Fruit fly (Drosophila melanogaster) whole organism, adult: ENCODE data around the gene NijC.

ENCODE experiments used
- CG11617 ChIP-seq: fragments of 200-800 bp; sonication (Bioruptor generic); optimal IDR thresholded peaks from 2 replicates; lab custom pipeline; 2017; ENCODE audit warnings: mild to moderate bottlenecking, missing biosample characterization, missing genetic modification reagents, missing genetic modification characterization
- CG12768 ChIP-seq: fragments of 200-800 bp; sonication (Bioruptor generic); optimal IDR thresholded peaks from 2 replicates; lab custom pipeline; 2017; ENCODE audit warnings: missing biosample characterization, missing genetic modification characterization, mild to moderate bottlenecking, moderate library complexity, missing genetic modification reagents
- CG14711 ChIP-seq: fragments of 200-800 bp; sonication (Bioruptor generic); optimal IDR thresholded peaks from 2 replicates; lab custom pipeline; 2018; ENCODE audit warnings: missing biosample characterization, mild to moderate bottlenecking, missing genetic modification characterization, moderate library complexity
- CG1620 ChIP-seq: fragments of 200-800 bp; sonication (Bioruptor generic); optimal IDR thresholded peaks from 2 replicates; lab custom pipeline; 2016; ENCODE audit warnings: missing biosample characterization, missing genetic modification characterization
- CG33017 ChIP-seq: fragments of 200-800 bp; sonication (Bioruptor generic); optimal IDR thresholded peaks from 2 replicates; lab custom pipeline; 2018; ENCODE audit warnings: missing biosample characterization, mild to moderate bottlenecking, missing genetic modification characterization, moderate library complexity
- CG5204 ChIP-seq: fragments of 200-800 bp; sonication (Bioruptor generic); optimal IDR thresholded peaks from 2 replicates; lab custom pipeline; 2016; ENCODE audit warnings: missing biosample characterization, missing genetic modification characterization
- CG7045 ChIP-seq: fragments of 200-800 bp; sonication (Bioruptor generic); optimal IDR thresholded peaks from 2 replicates; lab custom pipeline; 2017; ENCODE audit warnings: missing biosample characterization, mild to moderate bottlenecking, missing genetic modification characterization
- CG7101 ChIP-seq: fragments of 200-800 bp; sonication (Bioruptor generic); optimal IDR thresholded peaks from 2 replicates; lab custom pipeline; 2018; ENCODE audit warnings: missing biosample characterization, mild to moderate bottlenecking, missing genetic modification characterization, moderate library complexity
- Clk ChIP-seq: fragments of 200-800 bp; sonication (Bioruptor generic); optimal IDR thresholded peaks from 2 replicates; lab custom pipeline; 2017; ENCODE audit warnings: missing biosample characterization, missing genetic modification characterization
- Crg-1 ChIP-seq: fragments of 200-800 bp; sonication (Bioruptor generic); optimal IDR thresholded peaks from 2 replicates; lab custom pipeline; 2016; ENCODE audit warnings: missing biosample characterization, missing genetic modification characterization
- Hr96 ChIP-seq: fragments of 200-800 bp; sonication (Bioruptor generic); optimal IDR thresholded peaks from 2 replicates; lab custom pipeline; 2016; ENCODE audit warnings: missing biosample characterization, missing genetic modification characterization
- Mnt ChIP-seq: fragments of 200-800 bp; sonication (Bioruptor generic); optimal IDR thresholded peaks from 2 replicates; lab custom pipeline; 2016; ENCODE audit warnings: missing biosample characterization, mild to moderate bottlenecking, missing genetic modification characterization
- bab1 ChIP-seq: fragments of 200-800 bp; sonication (Bioruptor generic); optimal IDR thresholded peaks from 3 replicates; lab custom pipeline; 2019; ENCODE audit warnings: missing biosample characterization, mild to moderate bottlenecking, missing genetic modification characterization, moderate library complexity
- cic ChIP-seq: fragments of 200-800 bp; sonication (Bioruptor generic); optimal IDR thresholded peaks from 2 replicates; lab custom pipeline; 2017; ENCODE audit warnings: missing biosample characterization, mild to moderate bottlenecking, missing genetic modification characterization, moderate library complexity
- cnc ChIP-seq, 2 experiments: fragments of >200 bp; optimal IDR thresholded peaks; 2 replicates each; lab custom pipeline; 2017
- kay ChIP-seq: fragments of 200-800 bp; sonication (Bioruptor generic); peaks from one replicate; lab custom pipeline; 2016; ENCODE audit warnings: missing biosample characterization, missing genetic modification characterization, borderline replicate concordance
- ovo ChIP-seq: fragments of 200-800 bp; sonication (Bioruptor generic); optimal IDR thresholded peaks from 2 replicates; lab custom pipeline; 2016; ENCODE audit warnings: missing biosample characterization, missing genetic modification characterization
- pad ChIP-seq: fragments of 200-800 bp; sonication (Bioruptor generic); optimal IDR thresholded peaks from 3 replicates; lab custom pipeline; 2017; ENCODE audit warnings: missing biosample characterization, missing genetic modification characterization, mild to moderate bottlenecking, moderate library complexity, missing genetic modification reagents
- tj ChIP-seq: fragments of 200-800 bp; sonication (Bioruptor generic); optimal IDR thresholded peaks from 3 replicates; lab custom pipeline; 2017; ENCODE audit warnings: missing biosample characterization, mild to moderate bottlenecking, missing genetic modification characterization, moderate library complexity

NijC gene

DNA sequence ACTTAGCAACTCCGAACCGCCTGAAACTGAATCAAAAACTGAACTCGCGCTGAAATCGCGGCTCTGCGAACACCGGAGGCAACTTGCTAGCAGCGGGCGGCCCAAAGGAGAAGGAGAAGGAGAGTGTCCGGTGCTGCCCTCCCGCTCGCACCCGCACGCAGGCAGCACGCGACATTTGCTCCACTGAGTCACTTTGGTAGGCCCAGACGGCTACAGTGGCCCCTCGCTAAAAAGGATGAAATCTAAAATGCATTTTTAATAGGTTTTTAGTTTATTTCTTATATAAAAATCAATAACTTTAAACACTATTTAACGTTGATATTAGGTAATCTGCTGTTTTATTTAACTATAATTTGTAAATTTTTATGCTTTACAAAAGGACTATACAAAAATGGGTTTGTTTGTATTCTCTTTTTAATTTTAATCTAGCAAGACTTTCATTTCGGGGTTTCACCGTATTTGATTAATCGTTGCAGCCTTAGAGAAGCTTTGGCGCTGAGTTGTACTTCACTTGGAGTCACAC is 27.5 kb downstream of the NijC start, which contains the start of gene Men:
TSS of gene Men (minus strand) at position 51 of the 523 bp plus-strand sequence.
- peak; percentile 45 for TF ChIP-seq bab1
- TF ChIP-seq cic = no peak
- peak; percentile 59 for TF ChIP-seq CG7101
- no peak for TF ChIP-seq cnc (optimal IDR thresholded peaks at IDR 0.05; lab: Kevin White, UChicago)
- TF ChIP-seq CG14711 (tag; lab: Kevin White, UChicago) = peak; percentile 19
- peak; percentile 31 for TF ChIP-seq tj (GFP tag; lab: Kevin White, UChicago)
- TF ChIP-seq CG7045 (GFP tag; lab: Kevin White, UChicago) = peak; percentile 31
- TF ChIP-seq Clk (GFP tag; lab: Kevin White, UChicago) = no peak
- peak; percentile 22 for TF ChIP-seq CG5204 (GFP tag; lab: Kevin White, UChicago)
- no peak for TF ChIP-seq pad (GFP tag; lab: Kevin White, UChicago)
- TF ChIP-seq ovo (GFP tag; lab: Kevin White, UChicago) = no peak
- TF ChIP-seq Mnt (GFP tag; lab: Kevin White, UChicago) = no peak

- TF ChIP-seq kay (GFP tag; lab: Kevin White, UChicago) (peak; percentile 3), CG33017 (no peak), CG5204 (GFP tag; lab: Kevin White, UChicago) (no peak), CG1620 (GFP tag; lab: Kevin White, UChicago) (peak; percentile 6), CG7101 (peak; percentile 30), CG12768 (GFP tag; lab: Kevin White, UChicago) (no peak), ovo (GFP tag; lab: Kevin White, UChicago) (peak; percentile 63), bab1 (peak; percentile 31), Hr96 (GFP tag; lab: Kevin White, UChicago) (no peak), Crg-1 (GFP tag; lab: Kevin White, UChicago) (peak; percentile 11), cnc (optimal IDR thresholded peaks at IDR 0.05; lab: Kevin White, UChicago) (no peak), CG14711 (tag; lab: Kevin White, UChicago) (no peak)
These were observed 28.8 kb downstream of the NijC start for dm6 chr3R:12723759-12724158.

- TF ChIP-seq CG11617 (no peak), CG7045 (GFP tag; lab: Kevin White, UChicago) (no peak), Crg-1 (GFP tag; lab: Kevin White, UChicago) (no peak), Hr96 (GFP tag; lab: Kevin White, UChicago) (no peak), CG5204 (GFP tag; lab: Kevin White, UChicago) (no peak), CG1620 (GFP tag; lab: Kevin White, UChicago) (no peak), CG33017 (no peak), Clk (GFP tag; lab: Kevin White, UChicago) (no peak), bab1 (no peak), tj (GFP tag; lab: Kevin White, UChicago) (no peak), CG12768 (GFP tag; lab: Kevin White, UChicago) (no peak), CG7101 (no peak)
These were observed 33.2 kb downstream of the NijC start for dm6 chr3R:12727944-12728649.

DNA sequence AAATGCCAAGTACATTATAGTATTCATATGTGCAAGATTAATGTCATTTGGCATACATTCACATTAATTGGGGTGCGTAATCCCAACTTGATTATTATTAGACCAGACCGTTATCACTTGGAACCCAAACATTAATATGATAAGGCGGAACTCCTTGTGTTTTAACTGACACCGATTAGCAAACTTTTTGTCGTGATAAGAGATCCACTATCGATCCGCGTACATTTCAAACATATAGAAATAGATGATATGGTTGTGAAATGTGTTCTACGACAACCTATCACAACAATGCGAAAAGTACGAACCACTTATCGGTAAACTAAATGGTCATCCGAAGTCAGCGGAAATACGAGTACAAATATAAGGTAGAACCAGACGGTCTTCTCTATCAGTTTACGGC is 44.3 kb downstream of the NijC start, which contains the start of gene Ugt37A2:
TSS of gene Ugt37A2 (plus strand) at position 396 of the 400 bp plus-strand sequence.
- TF ChIP-seq cic (peak; percentile 7), bab1 (no peak), cnc (optimal IDR thresholded peaks at IDR 0.05; lab: Kevin White, UChicago) (no peak), ovo (GFP tag; lab: Kevin White, UChicago) (no peak), kay (GFP tag; lab: Kevin White, UChicago) (peak; percentile 68), CG7045 (GFP tag; lab: Kevin White, UChicago) (no peak), CG7101 (no peak), tj (GFP tag; lab: Kevin White, UChicago) (no peak), CG33017 (no peak)

DNA sequence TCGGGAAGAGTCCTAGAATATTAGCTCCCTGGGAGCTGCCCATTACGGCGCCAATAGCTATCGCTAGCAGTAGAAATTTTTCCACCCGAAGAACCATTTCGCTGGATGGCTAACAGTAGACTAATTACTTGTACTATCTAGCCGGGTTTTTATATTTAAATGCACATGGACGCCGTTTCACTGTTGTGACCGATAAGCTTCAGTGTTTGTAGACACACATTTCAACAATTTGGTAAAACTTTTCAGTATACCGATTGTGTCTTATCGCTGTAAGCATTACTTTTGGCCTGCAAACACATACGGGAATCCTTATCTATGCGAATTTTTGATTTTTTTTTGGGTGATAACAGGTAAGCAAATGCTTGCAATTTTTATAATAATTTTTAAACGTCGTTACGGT is 48.7 kb downstream of the NijC start, which contains the start of gene Ugt37A3:
TSS of gene Ugt37A3 (minus strand) at position 101 of the 400 bp plus-strand sequence.
- TF ChIP-seq CG33017 (no peak), Hr96 (GFP tag; lab: Kevin White, UChicago) (no peak), bab1 (no peak), Mnt (GFP tag; lab: Kevin White, UChicago) (peak; percentile 4)
